Worm (Caenorhabditis elegans): ENCODE measurements around the gene W09C2.10.

Gene W09C2.10

DNA sequence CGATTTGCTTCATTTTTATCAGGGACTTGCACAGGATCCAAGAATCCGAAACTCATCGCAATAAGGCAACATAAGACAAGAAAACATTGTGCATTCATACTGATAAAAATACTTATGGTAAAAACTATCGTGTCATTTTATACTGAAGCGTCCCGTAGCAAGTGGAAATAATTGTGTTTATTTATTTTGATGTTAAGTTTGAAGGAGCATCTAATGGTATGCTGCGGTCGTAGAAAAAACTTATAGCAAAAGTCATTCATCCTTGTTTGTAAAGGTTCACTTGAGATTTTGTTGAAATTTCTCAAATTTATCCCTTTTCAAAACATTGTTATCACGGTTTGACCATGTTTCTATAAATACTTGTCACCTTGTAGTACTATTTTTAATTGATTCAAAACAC lies at the start of gene W09C2.10:
TSS of gene W09C2.10 (minus strand) at position 101 of the 400 bp plus-strand sequence.
- TF ChIP-seq unc-62 (GFP tag; optimal IDR thresholded peaks at IDR 0.05), result no peak

DNA sequence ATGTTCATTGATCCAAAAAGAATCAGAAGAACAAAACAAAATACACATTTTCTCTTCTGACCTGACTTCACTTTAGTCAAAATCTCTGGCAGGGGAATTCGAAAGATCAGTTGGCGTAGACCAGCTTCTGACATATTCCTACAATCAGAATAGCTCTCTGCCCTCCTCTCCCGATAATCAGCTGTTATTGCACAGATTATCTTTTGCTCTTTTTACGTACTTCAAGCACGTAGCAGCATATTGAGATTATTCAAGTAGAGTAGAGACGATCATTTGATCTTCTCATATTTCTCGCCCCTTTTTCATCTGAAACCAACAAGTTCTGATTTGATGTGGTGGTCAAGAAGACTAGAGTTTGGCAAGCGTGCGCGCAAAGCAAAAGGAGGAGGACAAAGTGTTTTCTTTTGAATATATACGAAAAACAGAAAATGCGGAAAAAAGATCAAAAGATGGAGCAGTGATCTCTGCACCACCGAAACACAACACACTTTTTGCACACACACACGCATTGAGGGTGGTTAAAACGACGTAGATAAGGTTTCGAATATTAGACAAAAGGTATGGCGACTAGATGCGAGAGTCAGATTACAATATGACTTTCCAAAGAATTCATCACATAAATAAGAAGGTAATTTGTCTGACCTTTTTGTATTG lies 48.9 kb upstream of the W09C2.10 start:
- no peak for TF ChIP-seq unc-62 (GFP tag; optimal IDR thresholded peaks at IDR 0.05)

DNA sequence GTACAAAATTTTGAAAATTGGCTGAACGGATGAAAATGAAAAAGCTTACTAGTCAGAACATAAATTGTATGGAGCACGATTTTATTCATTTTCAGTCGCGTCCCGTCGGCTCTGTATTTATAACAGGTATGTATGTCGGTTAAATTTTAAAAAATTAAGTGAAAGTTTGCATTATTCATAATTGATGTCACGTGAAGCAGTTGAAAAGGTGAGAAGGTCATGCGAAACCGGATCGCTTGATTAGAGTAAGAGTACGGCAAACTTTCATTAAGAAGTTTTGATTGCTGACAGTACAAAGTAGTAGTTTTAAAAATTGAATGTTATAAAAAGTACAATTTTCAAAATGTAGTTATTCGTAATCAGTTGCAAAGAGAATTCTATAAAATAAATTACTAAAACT lies 48.3 kb upstream of the W09C2.10 start:
- TF ChIP-seq unc-62 (GFP tag; optimal IDR thresholded peaks at IDR 0.05), result no peak

DNA sequence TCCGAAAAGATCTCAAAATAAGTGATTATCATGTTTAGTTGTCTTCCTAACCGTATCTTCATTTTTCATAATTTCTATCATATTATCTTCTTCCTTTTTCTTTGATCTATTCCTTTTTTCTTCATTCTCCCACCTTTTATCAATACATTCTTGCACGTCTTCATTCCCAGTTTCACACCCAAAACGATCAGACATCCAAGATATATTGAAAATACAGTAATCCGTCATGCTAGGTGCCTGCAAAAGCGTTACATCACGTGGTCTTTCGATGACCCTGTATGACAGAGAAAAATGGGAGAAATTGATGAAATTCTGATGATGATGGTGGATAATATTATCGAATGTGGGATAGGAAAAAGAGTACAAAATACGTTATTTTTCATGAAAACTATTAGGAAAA lies 47.6 kb upstream of the W09C2.10 start:
- no peak for TF ChIP-seq unc-62 (GFP tag; optimal IDR thresholded peaks at IDR 0.05)

DNA sequence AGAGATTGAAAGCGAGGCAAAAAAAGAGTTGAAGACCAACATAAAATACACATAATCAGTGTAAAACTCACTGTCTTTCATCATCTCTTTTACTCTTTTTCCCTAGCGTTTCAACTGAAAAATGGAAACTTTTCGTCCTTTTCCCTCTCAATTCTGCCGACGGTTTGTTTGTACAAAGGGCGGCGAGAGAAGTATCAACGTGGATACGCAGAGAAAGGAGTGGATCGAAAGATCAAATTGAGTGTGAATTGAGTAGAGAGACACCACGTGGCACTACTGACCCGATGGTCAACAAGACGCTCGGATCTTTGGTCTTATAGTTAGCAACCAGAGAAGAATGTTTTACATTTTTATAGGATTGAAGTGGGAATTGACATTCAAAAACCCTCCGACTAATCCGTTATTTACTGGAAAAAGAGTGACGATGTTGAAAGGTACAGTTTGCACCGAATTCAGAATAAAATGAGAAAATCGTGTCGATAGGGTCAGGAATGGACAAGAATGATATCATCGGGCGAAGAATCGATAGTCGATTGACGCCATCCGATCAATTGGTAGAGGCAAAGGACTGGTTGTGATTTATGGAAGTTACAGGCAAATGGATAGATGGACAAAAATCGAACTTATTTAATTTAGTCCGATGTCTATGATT lies 46.2 kb upstream of the W09C2.10 start:
- no peak for TF ChIP-seq unc-62 (GFP tag; optimal IDR thresholded peaks at IDR 0.05)

DNA sequence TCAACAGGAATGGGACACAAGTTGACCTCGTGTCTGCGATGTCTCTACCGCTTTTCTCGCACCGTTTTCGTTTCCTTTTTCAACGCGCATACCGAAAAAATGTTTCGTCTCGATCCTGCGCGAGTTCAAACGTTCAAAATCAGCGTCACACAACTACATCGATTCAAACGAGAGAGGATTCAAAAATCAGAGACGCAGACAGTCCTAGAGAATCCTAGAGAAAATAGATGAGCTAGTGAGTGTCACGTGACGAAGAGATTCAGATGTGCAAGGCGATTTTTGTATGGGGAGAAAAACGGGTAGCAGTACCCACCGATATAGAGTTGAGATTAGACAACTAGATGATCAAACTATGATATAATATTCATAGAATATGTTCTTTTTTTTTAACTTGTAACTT lies 45.1 kb upstream of the W09C2.10 start:
- TF ChIP-seq unc-62 (GFP tag; optimal IDR thresholded peaks at IDR 0.05), result no peak

DNA sequence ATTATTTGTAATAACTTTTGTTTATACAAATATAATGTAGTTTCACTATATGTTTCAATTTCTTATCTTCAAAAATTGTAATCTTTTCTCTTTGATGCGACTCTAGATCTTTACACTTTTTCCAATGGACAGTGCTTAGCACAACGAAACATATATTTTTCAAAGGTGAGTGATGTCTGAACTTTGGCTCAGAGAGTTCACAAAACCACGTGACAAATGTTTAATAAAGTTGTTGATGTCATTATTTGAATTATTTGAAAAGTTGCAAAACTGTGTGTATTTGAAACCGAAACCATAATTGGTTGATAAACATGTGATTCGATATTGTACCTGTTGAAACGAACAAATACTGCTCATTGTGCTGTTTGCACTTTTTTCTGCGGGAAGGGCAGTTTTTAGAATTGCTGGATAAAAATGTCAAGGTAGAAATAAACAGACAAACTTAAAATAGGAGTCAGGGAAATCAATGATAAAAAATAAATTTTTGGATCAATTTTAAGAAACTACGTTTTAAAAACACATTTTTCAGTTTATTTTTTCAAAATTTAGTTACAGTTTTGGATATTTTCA lies 43.3 kb upstream of the W09C2.10 start:
- TF ChIP-seq unc-62 (GFP tag; optimal IDR thresholded peaks at IDR 0.05), result no peak

DNA sequence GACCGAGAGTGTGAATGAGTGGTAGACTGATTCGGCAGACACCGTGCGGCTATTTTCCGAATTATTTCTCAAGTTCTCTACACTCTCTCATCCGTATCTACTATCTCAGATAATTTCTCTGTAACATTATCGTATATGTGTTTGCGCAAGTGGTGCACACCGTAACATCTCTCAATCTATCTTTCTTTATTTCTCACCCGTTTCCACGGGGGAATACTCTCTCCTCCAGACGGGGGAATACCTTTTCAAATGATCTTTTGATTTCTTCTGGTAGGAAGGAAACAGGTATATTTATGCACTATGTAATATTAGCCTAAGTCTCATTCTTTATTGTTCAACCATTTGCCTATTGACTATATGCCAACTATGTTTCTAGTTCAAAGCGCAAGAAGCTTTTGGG lies 42.2 kb upstream of the W09C2.10 start:
- no peak for TF ChIP-seq unc-62 (GFP tag; optimal IDR thresholded peaks at IDR 0.05)

DNA sequence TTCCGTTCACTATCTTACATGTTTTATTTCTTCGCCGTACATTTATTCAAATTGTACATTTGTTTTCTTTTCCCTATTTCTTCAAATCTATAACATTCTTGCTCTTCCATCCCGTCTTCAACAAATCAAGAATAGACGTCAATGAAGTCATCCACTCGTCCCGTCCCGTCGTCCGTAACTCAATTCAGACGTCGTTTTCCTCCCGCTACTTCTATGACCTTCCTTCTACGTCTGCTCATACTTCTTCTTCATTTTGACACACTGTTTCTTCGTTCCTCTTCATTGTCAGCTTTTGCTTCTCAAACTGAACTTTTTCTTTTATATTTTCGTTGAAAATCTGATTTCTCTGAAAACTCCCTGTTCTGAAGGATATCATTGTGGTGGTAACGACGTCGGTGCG lies 35.1 kb upstream of the W09C2.10 start:
- no peak for TF ChIP-seq unc-62 (GFP tag; optimal IDR thresholded peaks at IDR 0.05)

DNA sequence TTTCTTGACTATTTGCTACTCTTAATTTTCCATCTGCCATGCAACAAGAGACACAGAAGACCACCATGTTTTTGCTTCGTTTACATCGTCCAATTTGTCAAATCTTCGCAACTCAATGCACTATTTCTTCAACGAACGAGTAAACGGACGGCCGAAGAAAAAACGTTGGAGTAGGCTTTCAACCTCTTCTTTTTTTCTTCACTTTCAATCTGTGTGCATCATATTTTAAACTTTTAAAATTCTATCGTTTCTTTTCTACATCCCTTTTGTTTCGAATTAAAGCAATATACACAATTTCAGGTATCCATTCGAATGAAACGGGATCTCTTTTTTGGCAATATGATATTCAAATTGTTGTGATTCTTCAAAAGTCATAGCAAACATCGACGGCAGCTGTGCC lies 32.9 kb upstream of the W09C2.10 start, which contains the start of gene acc-1:
TSS of gene acc-1 (plus strand) at position 301 of the 400 bp plus-strand sequence.
- no peak for TF ChIP-seq unc-62 (GFP tag; optimal IDR thresholded peaks at IDR 0.05)

DNA sequence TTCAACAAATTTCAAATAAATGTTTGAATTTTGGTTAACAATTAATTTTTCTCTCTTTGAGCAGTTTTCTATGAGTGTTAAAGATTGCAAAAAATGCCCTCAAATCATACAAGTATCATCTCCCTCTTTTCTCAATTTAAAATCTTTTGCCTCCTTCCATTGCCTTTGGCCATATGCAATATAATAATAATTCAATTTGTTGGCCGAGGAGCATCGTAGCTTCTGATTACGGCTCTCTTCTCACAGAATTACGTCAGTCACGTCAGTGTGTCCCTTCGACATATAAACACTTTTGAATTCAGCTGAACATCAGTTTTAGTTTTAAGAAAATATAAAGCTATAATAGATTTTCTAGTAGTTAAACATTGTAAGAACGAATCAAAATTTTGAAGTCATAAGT lies 30.7 kb upstream of the W09C2.10 start:
- TF ChIP-seq unc-62 (GFP tag; optimal IDR thresholded peaks at IDR 0.05), result no peak

DNA sequence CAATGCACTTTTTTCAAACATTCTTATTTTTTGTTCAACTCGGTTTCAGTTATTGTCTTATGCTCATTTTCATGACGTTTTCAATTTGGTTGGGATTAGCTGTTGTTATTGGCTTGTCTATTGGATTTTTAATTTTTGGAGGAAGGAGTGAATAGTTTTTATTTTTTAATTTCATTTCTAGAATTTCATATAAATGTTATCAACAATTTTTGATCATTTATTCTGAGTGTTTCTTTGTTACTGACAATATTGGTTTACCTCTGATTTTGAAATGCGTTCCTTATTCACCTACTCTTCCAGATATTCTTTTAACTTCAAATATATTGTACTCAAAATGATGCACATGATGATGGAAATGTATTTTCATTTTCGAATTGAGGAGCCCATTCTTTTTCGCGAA lies 29.1 kb upstream of the W09C2.10 start, which contains the start of gene F58G6.7:
TSS of gene F58G6.7 (plus strand) at position 301 of the 400 bp plus-strand sequence.
- TF ChIP-seq unc-62 (GFP tag; optimal IDR thresholded peaks at IDR 0.05), result no peak

DNA sequence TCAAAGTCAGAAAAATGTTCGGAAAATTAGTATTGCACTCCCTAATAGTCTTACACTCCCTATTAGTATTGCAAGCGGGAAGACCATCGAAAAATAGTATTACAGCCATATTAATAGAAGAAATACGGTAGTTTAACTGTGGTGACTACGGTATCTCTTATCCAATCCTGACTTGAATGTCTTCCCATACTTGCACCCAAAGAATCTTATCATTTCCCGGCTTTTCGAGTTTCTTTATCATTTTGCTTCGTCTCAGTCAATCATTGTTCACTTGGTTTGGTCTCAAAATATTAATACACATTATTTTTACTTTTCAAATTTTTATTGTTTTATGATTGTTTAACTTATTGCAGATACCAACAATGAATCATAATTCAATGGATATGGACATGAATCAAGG lies 28.3 kb upstream of the W09C2.10 start, which contains the start of gene F58G6.3:
TSS of gene F58G6.3 (plus strand) at position 352 of the 400 bp plus-strand sequence.
- no peak for TF ChIP-seq unc-62 (GFP tag; optimal IDR thresholded peaks at IDR 0.05)

DNA sequence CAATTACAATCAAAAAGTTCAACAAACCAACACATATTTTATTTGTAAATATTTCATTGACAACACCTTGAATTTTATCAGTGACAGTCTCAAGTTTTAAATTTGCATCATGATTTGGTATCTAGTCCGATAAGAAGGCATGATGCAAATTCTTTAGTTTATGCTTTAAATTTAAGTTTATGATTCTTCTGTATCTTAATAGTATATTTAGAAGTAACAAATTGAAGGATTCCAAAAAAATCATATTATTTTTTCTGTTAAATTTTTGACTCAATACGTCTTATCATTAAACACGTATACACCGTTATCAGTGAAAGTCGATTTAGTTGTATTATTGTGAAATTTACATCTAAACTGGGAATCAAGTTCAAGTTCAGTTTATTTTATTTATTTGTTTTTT lies 26.4 kb upstream of the W09C2.10 start, which contains the start of gene chca-1:
TSS of gene chca-1 (plus strand) at position 161 of the 400 bp plus-strand sequence.
- TF ChIP-seq unc-62 (GFP tag; optimal IDR thresholded peaks at IDR 0.05), result no peak

DNA sequence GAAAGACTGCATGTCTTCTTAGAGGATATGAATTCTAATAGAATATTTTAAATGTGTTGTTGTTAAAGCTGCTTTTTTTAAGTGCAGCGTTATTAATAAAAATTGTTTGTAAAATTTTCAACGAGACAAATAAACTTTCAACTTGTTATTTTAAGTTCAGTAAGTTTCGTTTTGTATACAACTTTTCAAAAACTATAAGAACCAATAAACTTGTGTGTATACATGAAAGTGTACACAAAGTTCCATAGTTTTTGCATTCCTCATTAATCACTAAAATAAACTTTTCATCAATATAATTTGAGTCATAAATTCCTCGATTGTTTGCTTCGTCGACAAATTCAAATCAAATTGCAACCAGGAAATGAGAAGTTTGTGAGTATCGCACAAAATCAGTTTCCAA lies 23.8 kb upstream of the W09C2.10 start, which contains the start of gene srm-3:
TSS of gene srm-3 (plus strand) at position 301 of the 400 bp plus-strand sequence.
- no peak for TF ChIP-seq unc-62 (GFP tag; optimal IDR thresholded peaks at IDR 0.05)

DNA sequence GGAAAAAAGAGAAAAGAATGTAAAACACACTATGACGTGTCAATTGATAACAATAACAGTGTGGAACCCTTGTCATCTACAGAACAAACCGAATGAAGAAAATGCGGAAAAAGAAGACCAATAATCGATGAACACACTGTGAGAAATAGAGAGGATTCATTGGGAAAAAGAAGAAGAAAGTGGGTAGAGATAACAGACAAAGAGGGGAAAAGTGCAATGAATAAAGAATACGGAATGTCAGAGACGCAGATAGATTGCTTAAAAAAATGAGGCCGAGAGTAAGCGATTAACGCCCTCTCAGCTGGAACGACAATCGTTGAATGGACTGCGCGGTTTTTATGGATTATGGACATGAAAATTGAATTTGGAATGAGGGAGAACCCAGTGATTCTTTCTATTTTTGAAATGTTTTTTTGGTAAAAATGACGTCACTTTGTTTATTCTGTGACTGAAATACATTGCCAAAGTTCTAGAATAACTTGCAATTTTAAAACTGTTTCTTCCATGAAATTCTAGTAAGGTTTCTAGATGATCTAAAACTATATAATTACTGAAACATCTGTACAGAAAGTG lies 23.0 kb upstream of the W09C2.10 start, which contains the start of gene amph-1:
TSS of gene amph-1 (minus strand) at position 85 of the 573 bp plus-strand sequence.
- no peak for TF ChIP-seq unc-62 (GFP tag; optimal IDR thresholded peaks at IDR 0.05)
